Fruit fly (Drosophila melanogaster): Measurements from ENCODE around the gene Mnt.

Gene Mnt

DNA sequence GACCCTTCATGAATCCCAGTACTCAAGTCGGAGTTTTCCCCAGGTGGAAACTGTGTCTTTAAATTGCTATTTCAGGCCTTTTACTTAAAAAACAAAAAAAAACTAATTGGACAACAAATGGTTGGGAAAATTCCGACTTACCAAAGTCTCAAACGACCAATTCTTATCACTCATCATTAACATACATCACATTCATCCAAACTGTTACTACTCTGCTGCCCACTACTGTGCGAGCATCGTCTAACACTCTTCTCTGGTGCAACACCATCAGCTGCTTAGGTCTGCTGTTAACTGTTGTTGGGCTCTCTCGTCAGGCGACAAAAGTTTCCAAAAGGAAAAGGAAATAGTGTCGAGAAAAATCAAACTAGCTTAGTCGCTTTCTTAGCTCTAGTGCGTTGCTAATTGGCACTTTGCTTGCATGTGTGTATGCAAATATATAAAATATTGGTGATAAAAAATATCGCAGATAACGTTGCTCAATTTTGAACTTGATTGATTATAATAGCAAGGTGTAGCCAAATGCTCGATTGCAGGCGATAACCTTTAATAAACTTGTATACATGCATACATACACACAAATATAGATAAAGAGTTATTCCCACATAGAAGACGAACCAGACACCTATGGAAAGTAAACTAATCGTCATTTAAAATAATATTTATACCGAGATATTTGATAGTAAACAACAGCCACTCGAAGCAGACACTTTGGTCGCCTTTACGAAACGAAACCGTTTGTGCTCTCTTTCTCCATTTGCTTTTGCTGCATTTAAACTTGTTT, 22.6 kb downstream of the Mnt start (continued):
- TF ChIP-seq emc (GFP tag; optimal IDR thresholded peaks at IDR 0.05) (no peak), CG15601 (tag; optimal IDR thresholded peaks at IDR 0.05) (peak; percentile 59), CG14710 (tag; optimal IDR thresholded peaks at IDR 0.05) (peak; percentile 78), CG30403 (GFP tag; optimal IDR thresholded peaks at IDR 0.05) (peak; percentile 71), Opbp (GFP tag; IDR thresholded peaks at IDR 0.05; ENCODE audit: partially characterized antibody) (no peak), so (GFP tag; IDR thresholded peaks at IDR 0.05) (no peak), pita (GFP tag; optimal IDR thresholded peaks at IDR 0.05) (no peak), Dip3 (GFP tag; optimal IDR thresholded peaks at IDR 0.05) (no peak), NC2β (GFP tag; optimal IDR thresholded peaks at IDR 0.05) (peak; percentile 37), CG7963 (GFP tag; IDR thresholded peaks at IDR 0.05; ENCODE audit: partially characterized antibody) (no peak), croc (GFP tag; conservative IDR thresholded peaks at IDR 0.05) (no peak; the same call in 1 of the 3 replicates), en (GFP tag; optimal IDR thresholded peaks at IDR 0.05) (no peak), Hr39 (optimal IDR thresholded peaks at IDR 0.05) (no peak), CG10431 (GFP tag; optimal IDR thresholded peaks at IDR 0.05) (no peak), CG10462 (GFP tag; optimal IDR thresholded peaks at IDR 0.05) (peak; percentile 2), CG9215 (GFP tag; IDR thresholded peaks at IDR 0.05) (no peak), HHEX (GFP tag; optimal IDR thresholded peaks at IDR 0.05) (peak; percentile 62), CG15696 (tag; optimal IDR thresholded peaks at IDR 0.05) (peak; percentile 60), Tbp (GFP tag; optimal IDR thresholded peaks at IDR 0.05) (no peak), ap (GFP tag; IDR thresholded peaks at IDR 0.05) (0 out of 2 replicates have a peak, but pooled peaks have one; percentile 18), Atf3 (GFP tag; optimal IDR thresholded peaks at IDR 0.05) (peak; percentile 43), slp2 (GFP tag; optimal IDR thresholded peaks at IDR 0.05) (peak; percentile 31), Ada2b (GFP tag; IDR thresholded peaks at IDR 0.05) (peak; percentile 4; the same call in 1 of the 2 replicates), Dbx (GFP tag; IDR thresholded peaks at IDR 0.05) (no peak), pfk (GFP tag; optimal IDR thresholded peaks at IDR 0.05) (no peak), Oaz (GFP tag; IDR thresholded peaks at IDR 0.05) (peak; percentile 36; the same call in 1 of the 2 replicates), sc (optimal IDR thresholded peaks at IDR 0.05) (no peak), sc (GFP tag; optimal IDR thresholded peaks at IDR 0.05) (peak; percentile 66), Lhr (GFP tag; optimal IDR thresholded peaks at IDR 0.05) (peak; percentile 4), CG4617 (GFP tag; optimal IDR thresholded peaks at IDR 0.05; ENCODE audit: borderline replicate concordance) (no peak), ash1 (GFP tag; optimal IDR thresholded peaks at IDR 0.05) (no peak), kni (GFP tag; optimal IDR thresholded peaks at IDR 0.05) (peak; percentile 73), CG32772 (GFP tag; IDR thresholded peaks at IDR 0.05) (no peak), CG43689 (GFP tag; IDR thresholded peaks at IDR 0.05) (no peak), CG10147 (GFP tag; optimal IDR thresholded peaks at IDR 0.05) (no peak), CG8478 (optimal IDR thresholded peaks at IDR 0.05) (no peak), run (tag; optimal IDR thresholded peaks at IDR 0.05) (no peak), CG4707 (GFP tag; optimal IDR thresholded peaks at IDR 0.05) (peak; percentile 4), CG11696 (GFP tag; IDR thresholded peaks at IDR 0.05) (peak; percentile 84), crol (GFP tag; IDR thresholded peaks at IDR 0.05) (no peak), org-1 (GFP tag; optimal IDR thresholded peaks at IDR 0.05) (peak; percentile 51), mld (GFP tag; IDR thresholded peaks at IDR 0.05; ENCODE audit: partially characterized antibody) (no peak), CG12391 (tag; optimal IDR thresholded peaks at IDR 0.05) (peak; percentile 74), btn (GFP tag; optimal IDR thresholded peaks at IDR 0.05) (peak; percentile 14), dmrt11E (tag; optimal IDR thresholded peaks at IDR 0.05) (peak; percentile 73), Abd-B (GFP tag; optimal IDR thresholded peaks at IDR 0.05) (peak; percentile 39), Pdp1 (GFP tag; optimal IDR thresholded peaks at IDR 0.05) (peak; percentile 52 to 64), CG17385 (GFP tag; optimal IDR thresholded peaks at IDR 0.05) (peak; percentile 29), NFAT (GFP tag; IDR thresholded peaks at IDR 0.05) (no peak), psq (GFP tag; optimal IDR thresholded peaks at IDR 0.05) (no peak)
